Fruit fly (Drosophila melanogaster): ENCODE data around the gene Wnk.

The Wnk gene

dm6 chr3L:21558176-21558871 lies 3.6 kb upstream of the Wnk start, which contains the start of gene CG7173:
Gene CG7173 (minus strand): TSS chr3L:21558226.
- TF ChIP-seq CG17801 (GFP tag; optimal IDR thresholded peaks at IDR 0.05; ENCODE audit: partially characterized antibody): no peak

dm6 chr3L:21542059-21542458 lies 12.7 kb downstream of the Wnk start, which contains the start of gene CG33290:
Gene CG33290 (plus strand): TSS chr3L:21542359.
- TF ChIP-seq CG17801 (GFP tag; optimal IDR thresholded peaks at IDR 0.05; ENCODE audit: partially characterized antibody): no peak

- TF ChIP-seq CG17801 (GFP tag; optimal IDR thresholded peaks at IDR 0.05; ENCODE audit: partially characterized antibody): peak; percentile 33
These were observed 15.2 kb downstream of the Wnk start, which contains the start of the genes COX8 and VhaM9.7-b for dm6 chr3L:21539245-21540196. Gene COX8 (minus strand): TSS chr3L:21539447. Gene VhaM9.7-b (plus strand): TSS chr3L:21539862.

- TF ChIP-seq CG17801 (GFP tag; optimal IDR thresholded peaks at IDR 0.05; ENCODE audit: partially characterized antibody): no peak
These were observed 15.9 kb downstream of the Wnk start for dm6 chr3L:21538893-21539244.

- TF ChIP-seq CG17801 (GFP tag; optimal IDR thresholded peaks at IDR 0.05; ENCODE audit: partially characterized antibody): no peak
These were observed 17.9 kb downstream of the Wnk start, which contains the start of gene Rpn10 for dm6 chr3L:21536857-21537256. Gene Rpn10 (plus strand): TSS chr3L:21537000.

- TF ChIP-seq CG17801 (GFP tag; optimal IDR thresholded peaks at IDR 0.05; ENCODE audit: partially characterized antibody): no peak
These were observed 20.4 kb downstream of the Wnk start, which contains the start of gene ppk5 for dm6 chr3L:21534360-21534759. Gene ppk5 (plus strand): TSS chr3L:21534660.

dm6 chr3L:21533270-21533948 lies 21.3 kb downstream of the Wnk start, which contains the start of gene Mkrn1:
Gene Mkrn1 (minus strand): TSS chr3L:21533713.
- TF ChIP-seq CG17801 (GFP tag; optimal IDR thresholded peaks at IDR 0.05; ENCODE audit: partially characterized antibody): peak; percentile 62

dm6 chr3L:21529108-21529507 lies 25.6 kb downstream of the Wnk start, which contains the start of gene Arv1:
Gene Arv1 (minus strand): TSS chr3L:21529333.
- TF ChIP-seq CG17801 (GFP tag; optimal IDR thresholded peaks at IDR 0.05; ENCODE audit: partially characterized antibody): no peak

dm6 chr3L:21524071-21524889 lies 30.4 kb downstream of the Wnk start:
- TF ChIP-seq CG17801 (GFP tag; optimal IDR thresholded peaks at IDR 0.05; ENCODE audit: partially characterized antibody): no peak

dm6 chr3L:21523059-21523836 lies 31.5 kb downstream of the Wnk start, which contains the start of gene CG7611:
Gene CG7611 (plus strand): TSS chr3L:21523186.
- TF ChIP-seq CG17801 (GFP tag; optimal IDR thresholded peaks at IDR 0.05; ENCODE audit: partially characterized antibody): no peak

dm6 chr3L:21518345-21518744 lies 36.4 kb downstream of the Wnk start:
- no peak for TF ChIP-seq CG17801 (GFP tag; optimal IDR thresholded peaks at IDR 0.05; ENCODE audit: partially characterized antibody)

dm6 chr3L:21516716-21517266 lies 37.9 kb downstream of the Wnk start:
- peak; percentile 19 for TF ChIP-seq CG17801 (GFP tag; optimal IDR thresholded peaks at IDR 0.05; ENCODE audit: partially characterized antibody)
